Worm (Caenorhabditis elegans) whole organism, L1 larva: ENCODE data around the gene srxa-13.

Source experiments
- C04F5.9 ChIP-seq: sonication (generic microtip); optimal IDR thresholded peaks from 2 replicates; lab custom pipeline; 2016; ENCODE audit warnings: missing genetic modification characterization, missing compliant biosample characterization
- C34B4.2 ChIP-seq: sonication (generic microtip); optimal IDR thresholded peaks from 2 replicates; lab custom pipeline; 2017; ENCODE audit warnings: mild to moderate bottlenecking, missing genetic modification characterization, missing compliant biosample characterization
- ama-1 ChIP-seq: fragments of 150-350 bp; optimal IDR thresholded peaks from 2 replicates; lab custom pipeline; 2014
- ceh-88 ChIP-seq: fragments of 200-800 bp; sonication (Bioruptor generic); IDR thresholded peaks from 2 replicates; pipeline ENCODE4 v1.3.6; 2022; ENCODE audit warnings: missing genetic modification characterization, missing compliant biosample characterization
- ces-1 ChIP-seq: fragments of 150-350 bp; optimal IDR thresholded peaks from 2 replicates; lab custom pipeline; 2014; ENCODE audit warnings: missing biosample characterization, missing genetic modification reagents, missing genetic modification characterization
- dsc-1 ChIP-seq: sonication (generic microtip); optimal IDR thresholded peaks from 2 replicates; lab custom pipeline; 2016; ENCODE audit warnings: mild to moderate bottlenecking, missing genetic modification characterization, missing compliant biosample characterization
- efl-1 ChIP-seq, 4 experiments: fragments of 150-350 bp; optimal IDR thresholded peaks in 3 of 4; peaks in 1 of 4; 1 replicate in 1 of 4; 2 replicates in 3 of 4; lab custom pipeline; 2014; ENCODE audit warnings: missing biosample characterization in 2 of 4, missing genetic modification characterization in 2 of 4, missing genetic modification reagents in 2 of 4
- egl-13 ChIP-seq: sonication (generic microtip); optimal IDR thresholded peaks from 2 replicates; lab custom pipeline; 2016; ENCODE audit warnings: missing genotype, missing genetic modification reagents, missing genetic modification characterization, missing compliant biosample characterization
- elt-2 ChIP-seq: sonication (generic microtip); optimal IDR thresholded peaks from 2 replicates; lab custom pipeline; 2016; ENCODE audit warnings: missing genetic modification characterization, mild to moderate bottlenecking, inconsistent platforms, missing compliant biosample characterization, missing genetic modification reagents
- elt-3 ChIP-seq, 6 experiments: fragments of 150-350 bp in 1 of 6; sonication (generic microtip); optimal IDR thresholded peaks; 2 replicates each; lab custom pipeline; 2017 to 2018; ENCODE audit warnings: missing biosample characterization in 6 of 6, missing genetic modification characterization in 6 of 6, inconsistent platforms in 1 of 6
- ets-5 ChIP-seq: fragments of 200-800 bp; sonication (Bioruptor generic); IDR thresholded peaks from 2 replicates; pipeline ENCODE4 v1.3.6; 2022; ENCODE audit warnings: missing genetic modification characterization, missing compliant biosample characterization
- fkh-8 ChIP-seq: sonication (generic microtip); optimal IDR thresholded peaks from 2 replicates; lab custom pipeline; 2016; ENCODE audit warnings: mild to moderate bottlenecking, missing genetic modification characterization, missing compliant biosample characterization
- fos-1 ChIP-seq: fragments of 150-350 bp; optimal IDR thresholded peaks from 2 replicates; lab custom pipeline; 2014; ENCODE audit warnings: missing biosample characterization, missing genetic modification characterization
- hlh-17 ChIP-seq: fragments of 200-800 bp; sonication (Bioruptor generic); optimal IDR thresholded peaks from 2 replicates; lab custom pipeline; 2018; ENCODE audit warnings: missing genetic modification characterization, mild to moderate bottlenecking, missing compliant biosample characterization, moderate library complexity, borderline replicate concordance
- hlh-4 ChIP-seq: sonication (generic microtip); optimal IDR thresholded peaks from 2 replicates; lab custom pipeline; 2016; ENCODE audit warnings: mild to moderate bottlenecking, missing genetic modification characterization, missing compliant biosample characterization
- jun-1 ChIP-seq: fragments of 150-350 bp; optimal IDR thresholded peaks from 2 replicates; lab custom pipeline; 2014; ENCODE audit warnings: missing biosample characterization, missing genetic modification reagents, missing genetic modification characterization
- lin-15B ChIP-seq: fragments of 150-350 bp; sonication (generic microtip); optimal IDR thresholded peaks from 3 replicates; lab custom pipeline; 2014; ENCODE audit warnings: missing biosample characterization, missing genetic modification characterization
- lin-35 ChIP-seq, 2 experiments: fragments of 150-350 bp; optimal IDR thresholded peaks; 2 replicates each; lab custom pipeline; 2014; ENCODE audit warnings: missing biosample characterization in 2 of 2, missing genetic modification characterization in 2 of 2, missing genetic modification reagents in 2 of 2
- lir-3 ChIP-seq: sonication (generic microtip); optimal IDR thresholded peaks from 2 replicates; lab custom pipeline; 2016; ENCODE audit warnings: mild to moderate bottlenecking, missing genetic modification characterization, moderate library complexity, missing compliant biosample characterization; ENCODE audit not compliant: poor library complexity
- lsy-2 ChIP-seq, 2 experiments: fragments of 150-350 bp; optimal IDR thresholded peaks; 2 replicates each; lab custom pipeline; 2014; ENCODE audit warnings: missing biosample characterization in 2 of 2, missing genetic modification characterization in 2 of 2
- mef-2 ChIP-seq: fragments of 150-350 bp; optimal IDR thresholded peaks from 2 replicates; lab custom pipeline; 2014; ENCODE audit warnings: missing biosample characterization, missing genetic modification characterization
- nhr-12 ChIP-seq: sonication (generic microtip); optimal IDR thresholded peaks from 2 replicates; lab custom pipeline; 2017; ENCODE audit warnings: missing biosample characterization, missing genetic modification characterization
- nhr-237 ChIP-seq: fragments of 150-350 bp; optimal IDR thresholded peaks from 2 replicates; lab custom pipeline; 2014; ENCODE audit warnings: missing biosample characterization, missing genetic modification characterization
- nhr-47 ChIP-seq: sonication (generic microtip); optimal IDR thresholded peaks from 2 replicates; lab custom pipeline; 2016; ENCODE audit warnings: mild to moderate bottlenecking, missing genetic modification characterization, moderate library complexity, missing compliant biosample characterization
- nhr-71 ChIP-seq: sonication (generic microtip); optimal IDR thresholded peaks from 2 replicates; lab custom pipeline; 2016; ENCODE audit warnings: mild to moderate bottlenecking, missing genetic modification characterization, moderate library complexity, missing compliant biosample characterization
- nhr-85 ChIP-seq: sonication (generic microtip); peaks from one replicate; lab custom pipeline; 2016; ENCODE audit warnings: missing genetic modification characterization, inconsistent platforms, missing compliant biosample characterization
- nhr-90 ChIP-seq: sonication (generic microtip); optimal IDR thresholded peaks from 2 replicates; lab custom pipeline; 2016; ENCODE audit warnings: mild to moderate bottlenecking, missing genetic modification characterization, missing compliant biosample characterization; ENCODE audit not compliant: poor library complexity
- pax-3 ChIP-seq: fragments of 200-800 bp; sonication (Bioruptor generic); optimal IDR thresholded peaks from 2 replicates; lab custom pipeline; 2018; ENCODE audit warnings: mild to moderate bottlenecking, missing genetic modification characterization, moderate library complexity, missing compliant biosample characterization
- pqm-1 ChIP-seq: sonication (generic microtip); optimal IDR thresholded peaks from 3 replicates; lab custom pipeline; 2017; ENCODE audit warnings: missing biosample characterization, missing genetic modification characterization
- rnt-1 ChIP-seq: sonication (generic microtip); optimal IDR thresholded peaks from 2 replicates; lab custom pipeline; 2016; ENCODE audit warnings: mild to moderate bottlenecking, missing genetic modification characterization, moderate library complexity, missing compliant biosample characterization
- skn-1 ChIP-seq: fragments of 150-350 bp; optimal IDR thresholded peaks from 2 replicates; lab custom pipeline; 2014; ENCODE audit warnings: missing biosample characterization, missing genetic modification characterization
- snu-23 ChIP-seq: sonication (generic microtip); optimal IDR thresholded peaks from 2 replicates; lab custom pipeline; 2016; ENCODE audit warnings: missing genetic modification characterization, missing compliant biosample characterization
- sptf-1 ChIP-seq: fragments of 150-350 bp; optimal IDR thresholded peaks from 2 replicates; lab custom pipeline; 2014; ENCODE audit warnings: missing biosample characterization, missing genetic modification characterization
- sup-37 ChIP-seq: fragments of 200-800 bp; sonication (Bioruptor generic); optimal IDR thresholded peaks from 2 replicates; lab custom pipeline; 2018; ENCODE audit warnings: mild to moderate bottlenecking, missing genetic modification characterization, missing compliant biosample characterization
- tlp-1 ChIP-seq: fragments of 150-350 bp; optimal IDR thresholded peaks from 2 replicates; lab custom pipeline; 2014; ENCODE audit warnings: missing biosample characterization, missing genetic modification characterization
- unc-62 ChIP-seq: fragments of 150-350 bp; optimal IDR thresholded peaks from 2 replicates; lab custom pipeline; 2014; ENCODE audit warnings: missing biosample characterization, missing genetic modification reagents, missing genetic modification characterization
- zag-1 ChIP-seq: fragments of 150-350 bp; optimal IDR thresholded peaks from 2 replicates; lab custom pipeline; 2014; ENCODE audit warnings: missing biosample characterization, missing genetic modification characterization

Gene srxa-13

ce11 chrV:13907557-13908104 is 22.0 kb upstream of the srxa-13 start (continued):
- TF ChIP-seq snu-23 (GFP tag; lab: Kevin White, UChicago), result peak; percentile 11
- no peak for TF ChIP-seq hlh-17
- TF ChIP-seq dsc-1 (tag; lab: Kevin White, UChicago), result peak; percentile 35
- no peak for TF ChIP-seq C34B4.2
- TF ChIP-seq nhr-71 (tag; lab: Kevin White, UChicago), result peak; percentile 38
- TF ChIP-seq lir-3 (tag; lab: Kevin White, UChicago), result peak; percentile 47
- TF ChIP-seq lsy-2 (tag; optimal IDR thresholded peaks at IDR 0.05; lab: Kevin White, UChicago), result peak in 1 of 2 experiments; percentile 45
- no peak for TF ChIP-seq zag-1
- no peak for TF ChIP-seq pqm-1 (tag; lab: Kevin White, UChicago)
- TF ChIP-seq nhr-47 (tag; lab: Kevin White, UChicago), result peak; percentile 52
- TF ChIP-seq mef-2, result no peak
- no peak for TF ChIP-seq fos-1 (tag; lab: Kevin White, UChicago)
- no peak for TF ChIP-seq jun-1 (tag; lab: Kevin White, UChicago)
- no peak for TF ChIP-seq lin-15B (tag; lab: Kevin White, UChicago)
- TF ChIP-seq skn-1 (tag; lab: Kevin White, UChicago), result no peak
- TF ChIP-seq nhr-85, result peak; percentile 11
- TF ChIP-seq efl-1 (optimal IDR thresholded peaks at IDR 0.05; lab: Kevin White, UChicago), result no peak
- peak in 1 of 2 experiments; percentile 96 for TF ChIP-seq efl-1 (GFP tag; optimal IDR thresholded peaks at IDR 0.05 in 1 of 2; lab: Kevin White, UChicago)
- TF ChIP-seq egl-13 (tag; lab: Kevin White, UChicago), result no peak
- peak in 1 of 2 experiments; percentile 67 for TF ChIP-seq lin-35 (GFP tag; optimal IDR thresholded peaks at IDR 0.05; lab: Kevin White, UChicago)
- TF ChIP-seq pax-3 (tag; lab: Kevin White, UChicago), result peak; percentile 82
- peak; percentile 64 for TF ChIP-seq nhr-90 (tag; lab: Kevin White, UChicago)
- no peak for TF ChIP-seq unc-62 (GFP tag; lab: Kevin White, UChicago)
- TF ChIP-seq, all 84 proteins: peak for 18

ce11 chrV:13908120-13908915 is 21.3 kb upstream of the srxa-13 start:
- TF ChIP-seq C04F5.9 (tag; lab: Kevin White, UChicago), result no peak
- TF ChIP-seq dsc-1 (tag; lab: Kevin White, UChicago), result no peak
- TF ChIP-seq nhr-12 (tag; lab: Kevin White, UChicago), result no peak
- TF ChIP-seq rnt-1 (tag; lab: Kevin White, UChicago), result no peak
- no peak for TF ChIP-seq tlp-1
- peak; percentile 12 for TF ChIP-seq ama-1 (lab: Kevin White, UChicago)
- TF ChIP-seq egl-13 (tag; lab: Kevin White, UChicago), result no peak
- TF ChIP-seq fos-1 (tag; lab: Kevin White, UChicago), result no peak
- no peak for TF ChIP-seq ets-5 (GFP tag; lab: Robert Waterston, UW)
- no peak for TF ChIP-seq pqm-1 (tag; lab: Kevin White, UChicago)
- no peak for TF ChIP-seq sptf-1 (tag; lab: Kevin White, UChicago)
- no peak for TF ChIP-seq hlh-4 (tag; lab: Kevin White, UChicago)
- peak; percentile 17 for TF ChIP-seq lir-3 (tag; lab: Kevin White, UChicago)
- TF ChIP-seq sup-37 (GFP tag; lab: Kevin White, UChicago), result no peak
- no peak for TF ChIP-seq nhr-237
- TF ChIP-seq elt-3 (tag; optimal IDR thresholded peaks at IDR 0.05; lab: Kevin White, UChicago), result peak in 1 of 6 experiments; percentile 6
- TF ChIP-seq nhr-85, result peak; percentile 39
- peak; percentile 9 for TF ChIP-seq ceh-88 (GFP tag; lab: Robert Waterston, UW)
- peak; percentile 17 for TF ChIP-seq nhr-71 (tag; lab: Kevin White, UChicago)
- peak; percentile 9 for TF ChIP-seq elt-2 (tag; lab: Kevin White, UChicago)
- peak; percentile 61 for TF ChIP-seq pax-3 (tag; lab: Kevin White, UChicago)
- no peak for TF ChIP-seq ces-1 (GFP tag; lab: Kevin White, UChicago)
- no peak for TF ChIP-seq mef-2

ce11 chrV:13908916-13909176 is 20.8 kb upstream of the srxa-13 start, which contains the start of gene C06B3.6:
Gene C06B3.6, minus strand, starts transcription at chrV:13908967.
- TF ChIP-seq ceh-88 (GFP tag; lab: Robert Waterston, UW) (peak; percentile 1; the same call in 1 of the 2 replicates), fkh-8 (tag; lab: Kevin White, UChicago) (no peak)
